Worm (Caenorhabditis elegans) whole organism, early embryonic: ENCODE measurements around the gene fbxa-179.

Experiments used
- F13C5.2 ChIP-seq: sonication (generic microtip); optimal IDR thresholded peaks from 2 replicates; lab custom pipeline; 2017; ENCODE audit warnings: mild to moderate bottlenecking, missing genetic modification characterization, inconsistent platforms, missing compliant biosample characterization
- aly-1 ChIP-seq: sonication (generic microtip); optimal IDR thresholded peaks from 2 replicates; lab custom pipeline; 2016; ENCODE audit warnings: missing genetic modification characterization, missing compliant biosample characterization
- ama-1 ChIP-seq: fragments of 150-350 bp; optimal IDR thresholded peaks from 2 replicates; lab custom pipeline; 2014
- flt-1 ChIP-seq: fragments of 200-800 bp; sonication (Bioruptor generic); IDR thresholded peaks from 2 replicates; pipeline ENCODE4 v1.3.6; 2022; ENCODE audit warnings: missing genetic modification characterization, missing compliant biosample characterization
- hmbx-1 ChIP-seq: sonication (generic microtip); optimal IDR thresholded peaks from 2 replicates; lab custom pipeline; 2016; ENCODE audit warnings: mild to moderate bottlenecking, missing genetic modification characterization, missing compliant biosample characterization
- pes-1 ChIP-seq: fragments of 200-800 bp; sonication (Bioruptor generic); IDR thresholded peaks from 2 replicates; pipeline ENCODE4 v1.3.6; 2022; ENCODE audit warnings: missing genetic modification reagents, missing genetic modification characterization, missing compliant biosample characterization
- scrt-1 ChIP-seq: fragments of 200-800 bp; sonication (Bioruptor generic); IDR thresholded peaks from 2 replicates; pipeline ENCODE4 v1.3.6; 2022; ENCODE audit warnings: missing genetic modification characterization, missing compliant biosample characterization
- tbx-37 ChIP-seq: fragments of 200-800 bp; sonication (Bioruptor generic); conservative IDR thresholded peaks from 2 replicates; pipeline ENCODE4 v1.3.6; 2022; ENCODE audit warnings: missing genetic modification reagents, missing genetic modification characterization, missing compliant biosample characterization

DNA sequence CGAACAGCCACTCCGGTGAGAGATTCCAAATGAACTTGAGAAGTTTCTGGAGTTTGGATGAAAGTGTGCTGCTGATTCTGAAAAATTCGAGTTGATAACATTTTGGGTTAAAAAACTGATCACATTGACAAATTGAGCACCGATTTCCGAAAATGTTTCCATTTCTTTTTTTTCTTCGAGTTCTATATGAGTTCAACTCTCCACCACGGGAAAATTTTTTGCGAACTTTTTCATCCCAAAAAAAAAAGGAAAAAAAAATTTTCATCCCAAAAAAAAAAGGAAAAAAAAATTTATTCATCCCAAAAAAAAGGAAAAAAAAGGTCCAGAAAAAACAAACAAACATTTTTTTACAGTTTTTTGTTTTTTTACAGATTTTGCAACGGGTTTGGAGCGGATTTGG is 35.5 kb downstream of the fbxa-179 start, which contains the start of gene Y60A9A.1:
- no peak for TF ChIP-seq F13C5.2 (tag; lab: Kevin White, UChicago)
- no peak for TF ChIP-seq flt-1
- no peak for TF ChIP-seq hmbx-1
- no peak for TF ChIP-seq tbx-37
- no peak for TF ChIP-seq ama-1
- no peak for TF ChIP-seq aly-1 (tag; lab: Kevin White, UChicago)
- TF ChIP-seq scrt-1, result no peak
- TF ChIP-seq pes-1 (GFP tag; lab: Robert Waterston, UW), result no peak
